Worm (Caenorhabditis elegans) whole organism, L3 larva: Measurements from ENCODE around the gene nuaf-1.

ENCODE experiments used
- ama-1 ChIP-seq: fragments of 150-350 bp; optimal IDR thresholded peaks from 2 replicates; lab custom pipeline; 2018
- fos-1 ChIP-seq: fragments of 150-350 bp; optimal IDR thresholded peaks from 2 replicates; lab custom pipeline; 2014; ENCODE audit warnings: missing biosample characterization, missing genetic modification characterization
- lin-15B ChIP-seq: fragments of 150-350 bp; optimal IDR thresholded peaks from 2 replicates; lab custom pipeline; 2014; ENCODE audit warnings: missing biosample characterization, missing genetic modification characterization
- mdl-1 ChIP-seq: fragments of 150-350 bp; optimal IDR thresholded peaks from 2 replicates; lab custom pipeline; 2014; ENCODE audit warnings: missing biosample characterization, missing genetic modification characterization
- unc-39 ChIP-seq: sonication (generic microtip); optimal IDR thresholded peaks from 4 replicates; lab custom pipeline; 2017; ENCODE audit warnings: missing biosample characterization, missing genetic modification characterization
- unc-62 ChIP-seq: fragments of 150-350 bp; sonication (generic microtip); optimal IDR thresholded peaks from 4 replicates; lab custom pipeline; 2014; ENCODE audit warnings: missing biosample characterization, missing genetic modification reagents, missing genetic modification characterization

DNA sequence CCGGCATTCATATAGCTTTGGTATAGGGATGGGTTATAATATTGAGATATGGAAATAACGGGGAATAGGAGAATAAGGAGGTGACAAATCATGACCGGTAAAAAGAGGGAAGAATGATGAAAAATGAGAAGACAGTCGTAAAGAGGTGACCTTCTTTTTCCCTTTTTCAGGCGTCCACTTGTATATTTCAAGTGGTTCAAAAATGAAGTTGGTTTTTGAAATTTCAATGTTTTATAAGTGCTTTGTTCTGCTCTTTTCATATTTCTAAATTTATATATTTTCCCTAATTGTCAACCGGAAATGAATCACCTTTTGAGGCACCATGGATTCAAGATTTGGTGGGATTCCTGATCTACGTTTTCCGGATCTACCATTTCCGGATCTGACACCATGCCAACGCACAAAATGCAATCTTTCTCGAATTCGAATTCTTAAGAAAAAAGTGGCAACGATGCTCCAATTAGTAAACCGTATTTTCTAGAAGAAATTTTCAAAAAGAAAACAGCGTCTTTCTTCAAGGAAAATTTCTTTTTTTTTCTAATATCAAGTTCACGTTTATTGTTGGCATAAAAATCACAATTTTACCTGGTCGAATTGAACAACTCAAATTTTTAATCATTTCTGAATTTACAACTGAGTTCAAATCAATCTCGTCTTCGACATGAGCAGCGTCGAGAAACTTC, 21.2 kb upstream of the nuaf-1 start, which contains the start of the genes F53F4.2 and F53F4.18:
- TF ChIP-seq ama-1 (lab: Kevin White, UChicago) (no peak), unc-39 (tag; lab: Kevin White, UChicago) (no peak), lin-15B (tag; lab: Kevin White, UChicago) (no peak), unc-62 (no peak), fos-1 (no peak), mdl-1 (tag; lab: Kevin White, UChicago) (no peak)
